Worm (Caenorhabditis elegans): Measurements from ENCODE around the gene Y54E2A.4.
A peak's percentile ranks its signal among the peaks of the same experiment; 100 is the strongest.

Y54E2A.4 gene

ce11 chrII:14804259-14804899 lies 50.0 kb downstream of the Y54E2A.4 start, which contains the start of gene W01D2.3:
Gene W01D2.3 (minus strand): TSS chrII:14804309.
- TF ChIP-seq ceh-100 (GFP tag; IDR thresholded peaks at IDR 0.05), result no peak
- TF ChIP-seq nfya-2 (GFP tag; IDR thresholded peaks at IDR 0.05), result no peak
- no peak for TF ChIP-seq F57C9.4 (tag; optimal IDR thresholded peaks at IDR 0.05)
- TF ChIP-seq sdz-38 (tag; optimal IDR thresholded peaks at IDR 0.05), result no peak
- TF ChIP-seq ztf-28 (GFP tag; IDR thresholded peaks at IDR 0.05), result no peak
- peak; percentile 60; the same call in 1 of the 2 replicates for TF ChIP-seq hmg-1.2 (GFP tag; IDR thresholded peaks at IDR 0.05)
- peak; percentile 64 for TF ChIP-seq gei-17 (GFP tag; optimal IDR thresholded peaks at IDR 0.05)
- TF ChIP-seq dpff-1 (tag; optimal IDR thresholded peaks at IDR 0.05), result no peak
- 0 out of 2 replicates have a peak, but pooled peaks have one; percentile 22 for TF ChIP-seq hsf-1 (GFP tag; IDR thresholded peaks at IDR 0.05)
- TF ChIP-seq nhr-90 (tag; optimal IDR thresholded peaks at IDR 0.05), result peak; percentile 30
- TF ChIP-seq T07F8.4 (tag; optimal IDR thresholded peaks at IDR 0.05), result peak; percentile 49
- TF ChIP-seq C17E4.6 (GFP tag; IDR thresholded peaks at IDR 0.05), result no peak
- peak; percentile 42 for TF ChIP-seq athp-1 (tag; optimal IDR thresholded peaks at IDR 0.05)
- peak; percentile 84 for TF ChIP-seq repo-1 (tag; optimal IDR thresholded peaks at IDR 0.05)
- no peak for TF ChIP-seq F49E8.2 (tag; optimal IDR thresholded peaks at IDR 0.05; ENCODE audit: insufficient read depth)
- no peak for TF ChIP-seq Y79H2A.3 (GFP tag; conservative IDR thresholded peaks at IDR 0.05)
- TF ChIP-seq F37B4.10 (GFP tag; IDR thresholded peaks at IDR 0.05), result no peak
- TF ChIP-seq Y53G8AR.9 (GFP tag; conservative IDR thresholded peaks at IDR 0.05), result peak; percentile 44; the same call in 1 of the 2 replicates
- TF ChIP-seq aptf-3 (GFP tag; IDR thresholded peaks at IDR 0.05), result no peak
- no peak for TF ChIP-seq Y95B8A.8 (GFP tag; IDR thresholded peaks at IDR 0.05)
- peak in 1 of 2 experiments; percentile 18 for TF ChIP-seq rec-8 (tag; optimal IDR thresholded peaks at IDR 0.05)
- TF ChIP-seq ceh-91 (GFP tag; IDR thresholded peaks at IDR 0.05), result no peak
- no peak for TF ChIP-seq egl-18 (GFP tag; IDR thresholded peaks at IDR 0.05)
- TF ChIP-seq F57A8.1 (GFP tag; optimal IDR thresholded peaks at IDR 0.05), result peak; percentile 34
- peak; percentile 82 for TF ChIP-seq nfyb-1 (GFP tag; IDR thresholded peaks at IDR 0.05)
- TF ChIP-seq bed-2 (GFP tag; IDR thresholded peaks at IDR 0.05), result 0 out of 2 replicates have a peak, but pooled peaks have one; percentile 6
- TF ChIP-seq ztf-3 (GFP tag; optimal IDR thresholded peaks at IDR 0.05), result peak; percentile 43
- no peak for TF ChIP-seq ets-4 (GFP tag; optimal IDR thresholded peaks at IDR 0.05)
- peak; percentile 2 for TF ChIP-seq die-1 (tag; optimal IDR thresholded peaks at IDR 0.05)
- peak; percentile 88 for TF ChIP-seq rpc-1 (optimal IDR thresholded peaks at IDR 0.05)
- peak; percentile 73 for TF ChIP-seq rpc-1 (tag; optimal IDR thresholded peaks at IDR 0.05)
- TF ChIP-seq sptf-2 (GFP tag; optimal IDR thresholded peaks at IDR 0.05), result peak; percentile 24
- peak; percentile 45 for TF ChIP-seq tlf-1 (GFP tag; optimal IDR thresholded peaks at IDR 0.05)
- peak; percentile 23 for TF ChIP-seq F22D6.2 (tag; optimal IDR thresholded peaks at IDR 0.05)
- TF ChIP-seq bed-1 (GFP tag; IDR thresholded peaks at IDR 0.05), result 0 out of 2 replicates have a peak, but pooled peaks have one; percentile 19
- no peak for TF ChIP-seq ceh-79 (tag; optimal IDR thresholded peaks at IDR 0.05)
- no peak for TF ChIP-seq F55B11.4 (tag; optimal IDR thresholded peaks at IDR 0.05; ENCODE audit: borderline replicate concordance, insufficient read depth)
- TF ChIP-seq dpl-1 (GFP tag; optimal IDR thresholded peaks at IDR 0.05), result no peak
- TF ChIP-seq aptf-2 (GFP tag; conservative IDR thresholded peaks at IDR 0.05), result no peak
- peak; percentile 47; the same call in 1 of the 2 replicates for TF ChIP-seq pbrm-1 (GFP tag; IDR thresholded peaks at IDR 0.05)
- peak; percentile 41 for TF ChIP-seq madf-6 (GFP tag; IDR thresholded peaks at IDR 0.05)
- TF ChIP-seq snpc-1.1 (tag; optimal IDR thresholded peaks at IDR 0.05; ENCODE audit: insufficient read depth), result peak; percentile 92
- no peak for TF ChIP-seq ama-1 (optimal IDR thresholded peaks at IDR 0.05)
- peak in 1 of 2 experiments; percentile 49 for TF ChIP-seq ama-1 (GFP tag; optimal IDR thresholded peaks at IDR 0.05)
- peak; percentile 11 for TF ChIP-seq lsl-1 (GFP tag; optimal IDR thresholded peaks at IDR 0.05)
- peak; percentile 91 for TF ChIP-seq ZK185.1 (tag; optimal IDR thresholded peaks at IDR 0.05; ENCODE audit: poor library complexity, severe bottlenecking)
- TF ChIP-seq zim-3 (tag; optimal IDR thresholded peaks at IDR 0.05), result peak; percentile 77
- TF ChIP-seq lin-54 (GFP tag; optimal IDR thresholded peaks at IDR 0.05), result peak; percentile 55
